Worm (Caenorhabditis elegans) whole organism, L4 larva: ENCODE results near the gene fbxa-157.

ENCODE experiments used
- ama-1 ChIP-seq: fragments of 150-350 bp; optimal IDR thresholded peaks from 2 replicates; lab custom pipeline; 2014; ENCODE audit warnings: inconsistent platforms, mixed read lengths
- lin-39 ChIP-seq: fragments of 150-350 bp; optimal IDR thresholded peaks from 2 replicates; lab custom pipeline; 2014; ENCODE audit warnings: missing biosample characterization, missing genetic modification reagents, missing genetic modification characterization
- nhr-111 ChIP-seq: fragments of 200-800 bp; sonication (Bioruptor generic); optimal IDR thresholded peaks from 2 replicates; lab custom pipeline; 2018; ENCODE audit warnings: mild to moderate bottlenecking, missing genetic modification characterization, missing compliant biosample characterization
- pqm-1 ChIP-seq: sonication (generic microtip); optimal IDR thresholded peaks from 2 replicates; lab custom pipeline; 2017; ENCODE audit warnings: missing biosample characterization, missing genetic modification characterization

ce11 chrV:17948036-17948691 lies 48.6 kb downstream of the fbxa-157 start:
- TF ChIP-seq ama-1 (lab: Kevin White, UChicago) (no peak), lin-39 (tag; lab: Kevin White, UChicago) (no peak), nhr-111 (GFP tag; lab: Kevin White, UChicago) (no peak), pqm-1 (no peak)
